Fruit fly (Drosophila melanogaster): Measurements from ENCODE around the gene elm.
A peak's percentile ranks its signal among the peaks of the same experiment; 100 is the strongest.

The elm gene

DNA sequence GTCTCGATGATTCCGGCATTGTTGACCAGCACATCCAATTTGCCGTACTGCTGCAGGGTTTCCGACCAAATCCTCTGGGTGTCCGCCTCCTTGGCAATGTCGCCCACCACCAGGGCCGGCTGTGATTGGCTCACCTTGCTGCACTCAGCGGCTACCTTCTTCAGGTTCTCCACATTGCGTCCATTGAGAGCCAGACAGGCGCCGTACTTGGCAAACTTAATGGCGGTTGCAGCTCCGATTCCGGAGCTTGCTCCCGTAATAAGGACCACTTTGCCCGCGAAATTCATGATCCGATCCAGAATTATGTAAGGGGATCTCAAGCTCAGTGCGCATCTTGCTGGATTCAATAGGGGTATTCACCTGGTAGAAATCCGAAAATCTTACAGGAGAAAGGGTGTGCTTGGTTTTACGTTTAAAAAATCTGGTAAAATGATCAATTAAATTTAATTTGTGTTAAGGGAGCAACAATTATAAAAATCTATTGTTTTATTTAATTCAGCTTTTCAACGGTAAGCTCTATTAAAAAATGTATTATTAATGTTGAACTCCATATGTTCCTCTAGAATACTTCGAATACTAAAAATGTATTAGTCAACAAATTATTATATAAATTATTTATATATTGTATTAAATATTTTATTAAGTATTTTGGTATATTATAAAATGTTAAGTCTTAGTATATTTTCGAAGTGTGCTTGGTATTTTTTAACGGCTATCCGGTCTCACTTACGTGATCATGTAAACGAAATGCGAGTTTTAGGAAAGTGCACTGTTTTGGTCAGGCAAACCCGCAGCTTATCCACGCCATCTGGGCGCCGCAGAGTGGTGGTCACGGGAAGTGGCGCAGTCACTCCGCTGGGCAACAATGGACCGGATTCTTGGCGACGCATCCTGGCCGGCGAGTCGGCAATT is 17.9 kb downstream of the elm start, which contains the start of the genes CG31548 and CG12170 (continued):
- peak; percentile 59; the same call in 1 of the 2 replicates for TF ChIP-seq CG32532 (GFP tag; IDR thresholded peaks at IDR 0.05)
- peak; percentile 47 for TF ChIP-seq CoRest (tag; optimal IDR thresholded peaks at IDR 0.05)
- TF ChIP-seq lilli (GFP tag; optimal IDR thresholded peaks at IDR 0.05): peak; percentile 53
- peak; percentile 32 for TF ChIP-seq CG15601 (tag; optimal IDR thresholded peaks at IDR 0.05)
- TF ChIP-seq trh (GFP tag; optimal IDR thresholded peaks at IDR 0.05): no peak
- TF ChIP-seq CG2116 (GFP tag; optimal IDR thresholded peaks at IDR 0.05): peak; percentile 58
- peak; percentile 60 for TF ChIP-seq unpg (GFP tag; optimal IDR thresholded peaks at IDR 0.05)
- no peak for TF ChIP-seq slp2 (GFP tag; optimal IDR thresholded peaks at IDR 0.05)
- TF ChIP-seq bigmax (GFP tag; optimal IDR thresholded peaks at IDR 0.05): no peak
- no peak for TF ChIP-seq maf-S (GFP tag; optimal IDR thresholded peaks at IDR 0.05)
- TF ChIP-seq CG5953 (GFP tag; IDR thresholded peaks at IDR 0.05): peak; percentile 36; the same call in 1 of the 2 replicates
- TF ChIP-seq mirr (GFP tag; optimal IDR thresholded peaks at IDR 0.05): no peak
- TF ChIP-seq ci (GFP tag; IDR thresholded peaks at IDR 0.05): peak; percentile 72
- no peak for TF ChIP-seq CG11085 (GFP tag; IDR thresholded peaks at IDR 0.05)
- TF ChIP-seq CG12219 (GFP tag; optimal IDR thresholded peaks at IDR 0.05): no peak
- TF ChIP-seq CG17359 (tag; optimal IDR thresholded peaks at IDR 0.05): peak; percentile 48
- TF ChIP-seq Blimp-1 (GFP tag; optimal IDR thresholded peaks at IDR 0.05): no peak
- TF ChIP-seq CG3281 (GFP tag; optimal IDR thresholded peaks at IDR 0.05): peak; percentile 40
- TF ChIP-seq dpn (GFP tag; optimal IDR thresholded peaks at IDR 0.05): peak; percentile 14 to 49
- TF ChIP-seq CG4617 (GFP tag; optimal IDR thresholded peaks at IDR 0.05; ENCODE audit: borderline replicate concordance): no peak
- 0 out of 2 replicates have a peak, but pooled peaks have one; percentile 16 for TF ChIP-seq stc (GFP tag; IDR thresholded peaks at IDR 0.05)
- no peak for TF ChIP-seq Oaz (GFP tag; IDR thresholded peaks at IDR 0.05)
- 0 out of 3 replicates have a peak, but pooled peaks have one; percentile 18 for TF ChIP-seq Aef1 (GFP tag; IDR thresholded peaks at IDR 0.05)
- no peak for TF ChIP-seq ase (GFP tag; IDR thresholded peaks at IDR 0.05)
- TF ChIP-seq slbo (GFP tag; IDR thresholded peaks at IDR 0.05): peak; percentile 24; the same call in 1 of the 2 replicates
- TF ChIP-seq chm (GFP tag; IDR thresholded peaks at IDR 0.05): peak; percentile 64
- peak; percentile 23 for TF ChIP-seq CG10147 (GFP tag; optimal IDR thresholded peaks at IDR 0.05)
- peak; percentile 92 for TF ChIP-seq CG10431 (GFP tag; optimal IDR thresholded peaks at IDR 0.05)
- peak; percentile 56 for TF ChIP-seq nmo (GFP tag; optimal IDR thresholded peaks at IDR 0.05)
- peak; percentile 22 for TF ChIP-seq NC2β (GFP tag; optimal IDR thresholded peaks at IDR 0.05)
- peak; percentile 29 for TF ChIP-seq Camta (GFP tag; optimal IDR thresholded peaks at IDR 0.05)
- TF ChIP-seq fd3F (GFP tag; optimal IDR thresholded peaks at IDR 0.05): peak; percentile 11
- peak; percentile 94 for TF ChIP-seq MESR4 (GFP tag; optimal IDR thresholded peaks at IDR 0.05)
- TF ChIP-seq Usf (GFP tag; optimal IDR thresholded peaks at IDR 0.05): no peak
- TF ChIP-seq zfh1 (GFP tag; IDR thresholded peaks at IDR 0.05): 0 out of 3 replicates have a peak, but pooled peaks have one; percentile 43
- no peak for TF ChIP-seq CG3163 (GFP tag; optimal IDR thresholded peaks at IDR 0.05)
- 0 out of 2 replicates have a peak, but pooled peaks have one; percentile 12 for TF ChIP-seq sens-2 (GFP tag; IDR thresholded peaks at IDR 0.05)
- TF ChIP-seq CTCF (GFP tag; optimal IDR thresholded peaks at IDR 0.05): no peak
- peak; percentile 18 for TF ChIP-seq CG2875 (GFP tag; optimal IDR thresholded peaks at IDR 0.05)
- no peak for TF ChIP-seq CG33557 (GFP tag; optimal IDR thresholded peaks at IDR 0.05)
- no peak for TF ChIP-seq CG9817 (tag; optimal IDR thresholded peaks at IDR 0.05)
- peak; percentile 15 for TF ChIP-seq vfl (GFP tag; optimal IDR thresholded peaks at IDR 0.05)
- TF ChIP-seq CG14667 (GFP tag; IDR thresholded peaks at IDR 0.05): no peak
- TF ChIP-seq CG1602 (GFP tag; optimal IDR thresholded peaks at IDR 0.05): peak; percentile 56
- TF ChIP-seq Eip74EF (GFP tag; optimal IDR thresholded peaks at IDR 0.05): peak in 1 of 2 experiments; percentile 4
- TF ChIP-seq CG18011 (GFP tag; optimal IDR thresholded peaks at IDR 0.05): peak; percentile 36
- TF ChIP-seq CG12769 (tag; optimal IDR thresholded peaks at IDR 0.05): no peak
- TF ChIP-seq CG12155 (GFP tag; optimal IDR thresholded peaks at IDR 0.05): peak; percentile 31

Data from whole organism, embryonic.